Worm (Caenorhabditis elegans): ENCODE data around the gene C01G10.18.
A peak's percentile ranks its signal among the peaks of the same experiment; 100 is the strongest.

The C01G10.18 gene

ce11 chrV:15088613-15089012 lies at the start of gene C01G10.18:
Gene C01G10.18 (minus strand): TSS chrV:15088713.
- TF ChIP-seq zag-1 (tag; optimal IDR thresholded peaks at IDR 0.05) (no peak), zfp-2 (tag; optimal IDR thresholded peaks at IDR 0.05) (no peak), Y5F2A.4 (GFP tag; optimal IDR thresholded peaks at IDR 0.05) (no peak), lin-39 (tag; optimal IDR thresholded peaks at IDR 0.05) (no peak), madf-5 (GFP tag; IDR thresholded peaks at IDR 0.05) (no peak), pqm-1 (tag; optimal IDR thresholded peaks at IDR 0.05) (no peak), zfp-3 (GFP tag; conservative IDR thresholded peaks at IDR 0.05) (no peak), mdl-1 (tag; optimal IDR thresholded peaks at IDR 0.05) (no peak), nhr-28 (tag; optimal IDR thresholded peaks at IDR 0.05) (no peak), T20F7.1 (GFP tag; optimal IDR thresholded peaks at IDR 0.05) (no peak), nhr-76 (tag; optimal IDR thresholded peaks at IDR 0.05) (no peak)

DNA sequence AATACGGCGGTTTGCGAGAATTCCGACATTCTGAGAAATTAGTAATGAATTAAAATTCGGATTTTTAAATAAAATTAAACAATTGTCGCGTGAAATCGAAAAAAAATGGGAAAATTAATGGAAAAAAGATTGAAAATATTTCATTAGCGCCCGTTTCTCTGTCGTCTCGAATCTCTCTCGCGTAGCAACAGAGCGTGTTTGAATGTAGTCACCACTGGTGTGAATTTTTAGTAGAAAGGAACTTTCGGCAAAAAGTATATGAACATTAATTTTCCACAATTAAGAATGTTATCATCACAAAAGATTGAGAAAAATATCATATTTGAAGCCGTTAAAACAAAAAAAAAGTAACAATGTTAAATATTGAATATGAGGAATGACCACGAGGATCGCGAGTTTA lies 48.3 kb upstream of the C01G10.18 start, which contains the start of gene aipl-1:
Gene aipl-1 (minus strand): TSS at position 30 of the 400 bp plus-strand sequence.
- TF ChIP-seq cey-2 (tag; optimal IDR thresholded peaks at IDR 0.05; ENCODE audit: borderline replicate concordance, insufficient read depth) (no peak), sdz-12 (GFP tag; optimal IDR thresholded peaks at IDR 0.05) (no peak), pqm-1 (tag; optimal IDR thresholded peaks at IDR 0.05) (no peak), lin-13 (GFP tag; optimal IDR thresholded peaks at IDR 0.05) (peak; percentile 58), nhr-48 (tag; optimal IDR thresholded peaks at IDR 0.05) (no peak), Y48G9A.11 (GFP tag; IDR thresholded peaks at IDR 0.05) (no peak), ceh-44 (GFP tag; IDR thresholded peaks at IDR 0.05) (no peak), saeg-2 (GFP tag; IDR thresholded peaks at IDR 0.05) (no peak), daf-12 (tag; optimal IDR thresholded peaks at IDR 0.05) (no peak), arid-1 (GFP tag; conservative IDR thresholded peaks at IDR 0.05) (no peak), ceh-62 (tag; optimal IDR thresholded peaks at IDR 0.05) (no peak), T20F7.1 (GFP tag; optimal IDR thresholded peaks at IDR 0.05) (peak; percentile 30), Y5F2A.4 (GFP tag; optimal IDR thresholded peaks at IDR 0.05) (no peak), Y105C5A.15 (GFP tag; IDR thresholded peaks at IDR 0.05) (no peak), duxl-1 (tag; optimal IDR thresholded peaks at IDR 0.05; ENCODE audit: poor library complexity) (no peak), ZK337.2 (GFP tag; IDR thresholded peaks at IDR 0.05) (peak; percentile 47; the same call in 1 of the 2 replicates), mdl-1 (tag; optimal IDR thresholded peaks at IDR 0.05) (peak in 1 of 2 experiments; percentile 21), nhr-102 (tag; optimal IDR thresholded peaks at IDR 0.05) (no peak), fkh-10 (GFP tag; optimal IDR thresholded peaks at IDR 0.05) (peak; percentile 60), D1046.2 (GFP tag; IDR thresholded peaks at IDR 0.05) (no peak), daf-8 (GFP tag; IDR thresholded peaks at IDR 0.05) (no peak), nhr-76 (tag; optimal IDR thresholded peaks at IDR 0.05) (no peak), mdt-29 (GFP tag; IDR thresholded peaks at IDR 0.05) (no peak), ces-1 (GFP tag; optimal IDR thresholded peaks at IDR 0.05) (no peak), ceh-28 (tag; optimal IDR thresholded peaks at IDR 0.05) (no peak), rbr-2 (tag; optimal IDR thresholded peaks at IDR 0.05) (peak; percentile 41), set-16 (GFP tag; IDR thresholded peaks at IDR 0.05) (no peak), Y75B8A.6 (GFP tag; IDR thresholded peaks at IDR 0.05) (no peak), pha-4 (GFP tag; IDR thresholded peaks at IDR 0.05) (no peak), pha-4 (tag; optimal IDR thresholded peaks at IDR 0.05) (peak; percentile 47), tag-97 (GFP tag; IDR thresholded peaks at IDR 0.05) (no peak), nhr-6 (tag; optimal IDR thresholded peaks at IDR 0.05) (peak; percentile 97), unc-130 (GFP tag; optimal IDR thresholded peaks at IDR 0.05) (peak; percentile 47), vab-7 (GFP tag; IDR thresholded peaks at IDR 0.05) (no peak), spr-1 (tag; optimal IDR thresholded peaks at IDR 0.05) (no peak), daf-19 (GFP tag; conservative IDR thresholded peaks at IDR 0.05) (no peak), attf-4 (tag; optimal IDR thresholded peaks at IDR 0.05) (no peak), lin-15B (tag; optimal IDR thresholded peaks at IDR 0.05) (peak; percentile 46), mes-2 (tag; optimal IDR thresholded peaks at IDR 0.05; ENCODE audit: poor library complexity, severe bottlenecking) (peak; percentile 94), dmd-6 (GFP tag; IDR thresholded peaks at IDR 0.05) (peak; percentile 39; the same call in 1 of the 2 replicates), R02D3.7 (tag; optimal IDR thresholded peaks at IDR 0.05) (no peak), nhr-11 (tag; optimal IDR thresholded peaks at IDR 0.05) (peak; percentile 52), F44E2.7 (GFP tag; IDR thresholded peaks at IDR 0.05) (no peak), ceh-20 (GFP tag; IDR thresholded peaks at IDR 0.05) (no peak)

Measured in whole organism, L4 larva.